Fruit fly (Drosophila melanogaster): ENCODE data around the gene kumpel.

The kumpel gene

DNA sequence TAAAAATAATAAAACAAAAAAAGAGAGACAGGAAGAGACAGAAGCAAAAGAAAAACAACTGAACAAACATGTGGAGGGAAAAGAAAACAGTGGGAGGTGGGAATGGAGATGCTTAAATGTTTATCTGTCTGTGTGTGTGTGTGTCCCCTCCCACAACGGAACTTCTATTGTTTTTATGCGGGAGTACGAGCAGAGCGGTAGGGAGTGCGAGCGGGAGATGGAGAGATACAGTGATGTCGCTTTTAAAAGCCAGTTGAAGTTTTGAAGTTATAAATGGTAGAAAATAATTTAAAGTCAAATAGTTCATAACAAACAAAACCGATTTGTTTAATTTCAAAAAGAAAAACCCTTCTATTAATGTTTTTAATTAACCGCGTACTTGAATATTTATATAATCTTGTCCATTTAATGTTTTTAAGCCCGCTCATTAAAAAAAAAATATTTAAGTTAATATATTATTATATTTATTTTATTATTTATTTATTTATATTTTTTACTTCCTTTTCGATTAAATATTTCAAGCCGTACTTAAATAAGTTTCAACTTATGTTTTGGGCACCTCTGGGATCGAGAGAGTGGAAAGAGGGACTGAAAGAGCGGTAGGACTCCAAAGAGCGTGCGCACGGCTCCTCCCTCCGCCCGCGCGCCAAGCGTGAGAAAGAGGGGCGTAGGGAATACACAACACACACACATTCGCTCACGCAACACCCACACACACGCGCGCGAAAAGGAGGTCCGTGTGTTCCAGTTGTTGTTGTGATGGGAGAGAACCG, 26.4 kb upstream of the kumpel start (continued):
- TF ChIP-seq eve (GFP tag; optimal IDR thresholded peaks at IDR 0.05) (no peak), CG4282 (GFP tag; optimal IDR thresholded peaks at IDR 0.05) (no peak), fd96Cb (tag; optimal IDR thresholded peaks at IDR 0.05) (peak; percentile 49), lab (GFP tag; optimal IDR thresholded peaks at IDR 0.05) (peak; percentile 72), CG12769 (tag; optimal IDR thresholded peaks at IDR 0.05) (peak; percentile 48), jigr1 (GFP tag; IDR thresholded peaks at IDR 0.05) (no peak), CG10366 (GFP tag; IDR thresholded peaks at IDR 0.05) (peak; percentile 29; the same call in 1 of the 2 replicates), CG2875 (GFP tag; optimal IDR thresholded peaks at IDR 0.05) (no peak), gce (GFP tag; IDR thresholded peaks at IDR 0.05) (no peak), disco-r (GFP tag; optimal IDR thresholded peaks at IDR 0.05) (no peak), Dek (tag; optimal IDR thresholded peaks at IDR 0.05) (peak; percentile 23), CG16779 (GFP tag; IDR thresholded peaks at IDR 0.05) (no peak), repo (GFP tag; optimal IDR thresholded peaks at IDR 0.05) (peak; percentile 19), salm (tag; optimal IDR thresholded peaks at IDR 0.05) (peak; percentile 37), GATAe (GFP tag; conservative IDR thresholded peaks at IDR 0.05) (no peak), CG2712 (tag; optimal IDR thresholded peaks at IDR 0.05) (peak; percentile 75), wdn (GFP tag; IDR thresholded peaks at IDR 0.05) (no peak), Dad (GFP tag; optimal IDR thresholded peaks at IDR 0.05) (no peak), kah (GFP tag; optimal IDR thresholded peaks at IDR 0.05) (no peak), CG3847 (GFP tag; IDR thresholded peaks at IDR 0.05) (no peak), prd (optimal IDR thresholded peaks at IDR 0.05) (no peak), prd (GFP tag; IDR thresholded peaks at IDR 0.05) (peak; percentile 49; the same call in 1 of the 3 replicates), ro (GFP tag; IDR thresholded peaks at IDR 0.05) (no peak), Dip2 (GFP tag; IDR thresholded peaks at IDR 0.05) (no peak), B-H1 (GFP tag; IDR thresholded peaks at IDR 0.05) (no peak; the same call in 2 of the 3 replicates), pzg (GFP tag; optimal IDR thresholded peaks at IDR 0.05) (no peak), dpn (GFP tag; optimal IDR thresholded peaks at IDR 0.05) (no peak), CG18619 (GFP tag; optimal IDR thresholded peaks at IDR 0.05) (peak; percentile 36), CG11247 (GFP tag; IDR thresholded peaks at IDR 0.05) (no peak), vnd (GFP tag; IDR thresholded peaks at IDR 0.05; ENCODE audit: partially characterized antibody) (no peak), Jarid2 (GFP tag; optimal IDR thresholded peaks at IDR 0.05) (peak; percentile 15), cg (GFP tag; optimal IDR thresholded peaks at IDR 0.05) (peak; percentile 83), Pdp1 (GFP tag; optimal IDR thresholded peaks at IDR 0.05) (no peak), Kr (GFP tag; optimal IDR thresholded peaks at IDR 0.05) (no peak), HLHmδ (GFP tag; optimal IDR thresholded peaks at IDR 0.05) (no peak), pfk (GFP tag; optimal IDR thresholded peaks at IDR 0.05) (no peak), bigmax (GFP tag; optimal IDR thresholded peaks at IDR 0.05) (no peak), gsb-n (tag; optimal IDR thresholded peaks at IDR 0.05) (peak; percentile 54), HmgD (GFP tag; optimal IDR thresholded peaks at IDR 0.05) (peak; percentile 16), Taf1 (GFP tag; IDR thresholded peaks at IDR 0.05) (no peak), Meics (GFP tag; optimal IDR thresholded peaks at IDR 0.05) (peak; percentile 43), Fer2 (tag; optimal IDR thresholded peaks at IDR 0.05) (no peak), unpg (GFP tag; optimal IDR thresholded peaks at IDR 0.05) (peak; percentile 55), CG14441 (GFP tag; IDR thresholded peaks at IDR 0.05) (no peak), Spps (tag; optimal IDR thresholded peaks at IDR 0.05) (peak; percentile 39), CG2116 (GFP tag; optimal IDR thresholded peaks at IDR 0.05) (no peak), Sox100B (GFP tag; optimal IDR thresholded peaks at IDR 0.05) (peak; percentile 50), psq (GFP tag; optimal IDR thresholded peaks at IDR 0.05) (no peak), CG31224 (GFP tag; IDR thresholded peaks at IDR 0.05) (no peak), peb (GFP tag; IDR thresholded peaks at IDR 0.05) (0 out of 2 replicates have a peak, but pooled peaks have one; percentile 19)

All from whole organism, embryonic.